Fruit fly (Drosophila melanogaster) whole organism, adult: Measurements from ENCODE around the gene Teh3.

Experiments
- CG11617 ChIP-seq: fragments of 200-800 bp; sonication (Bioruptor generic); optimal IDR thresholded peaks from 2 replicates; lab custom pipeline; 2017; ENCODE audit warnings: mild to moderate bottlenecking, missing biosample characterization, missing genetic modification reagents, missing genetic modification characterization
- CG12768 ChIP-seq: fragments of 200-800 bp; sonication (Bioruptor generic); optimal IDR thresholded peaks from 2 replicates; lab custom pipeline; 2017; ENCODE audit warnings: missing biosample characterization, missing genetic modification characterization, mild to moderate bottlenecking, moderate library complexity, missing genetic modification reagents
- CG14711 ChIP-seq: fragments of 200-800 bp; sonication (Bioruptor generic); optimal IDR thresholded peaks from 2 replicates; lab custom pipeline; 2018; ENCODE audit warnings: missing biosample characterization, mild to moderate bottlenecking, missing genetic modification characterization, moderate library complexity
- CG1620 ChIP-seq: fragments of 200-800 bp; sonication (Bioruptor generic); optimal IDR thresholded peaks from 2 replicates; lab custom pipeline; 2016; ENCODE audit warnings: missing biosample characterization, missing genetic modification characterization
- CG33017 ChIP-seq: fragments of 200-800 bp; sonication (Bioruptor generic); optimal IDR thresholded peaks from 2 replicates; lab custom pipeline; 2018; ENCODE audit warnings: missing biosample characterization, mild to moderate bottlenecking, missing genetic modification characterization, moderate library complexity
- CG5204 ChIP-seq: fragments of 200-800 bp; sonication (Bioruptor generic); optimal IDR thresholded peaks from 2 replicates; lab custom pipeline; 2016; ENCODE audit warnings: missing biosample characterization, missing genetic modification characterization
- CG7045 ChIP-seq: fragments of 200-800 bp; sonication (Bioruptor generic); optimal IDR thresholded peaks from 2 replicates; lab custom pipeline; 2017; ENCODE audit warnings: missing biosample characterization, mild to moderate bottlenecking, missing genetic modification characterization
- CG7101 ChIP-seq: fragments of 200-800 bp; sonication (Bioruptor generic); optimal IDR thresholded peaks from 2 replicates; lab custom pipeline; 2018; ENCODE audit warnings: missing biosample characterization, mild to moderate bottlenecking, missing genetic modification characterization, moderate library complexity
- Clk ChIP-seq: fragments of 200-800 bp; sonication (Bioruptor generic); optimal IDR thresholded peaks from 2 replicates; lab custom pipeline; 2017; ENCODE audit warnings: missing biosample characterization, missing genetic modification characterization
- Crg-1 ChIP-seq: fragments of 200-800 bp; sonication (Bioruptor generic); optimal IDR thresholded peaks from 2 replicates; lab custom pipeline; 2016; ENCODE audit warnings: missing biosample characterization, missing genetic modification characterization
- Hr96 ChIP-seq: fragments of 200-800 bp; sonication (Bioruptor generic); optimal IDR thresholded peaks from 2 replicates; lab custom pipeline; 2016; ENCODE audit warnings: missing biosample characterization, missing genetic modification characterization
- Mnt ChIP-seq: fragments of 200-800 bp; sonication (Bioruptor generic); optimal IDR thresholded peaks from 2 replicates; lab custom pipeline; 2016; ENCODE audit warnings: missing biosample characterization, mild to moderate bottlenecking, missing genetic modification characterization
- bab1 ChIP-seq: fragments of 200-800 bp; sonication (Bioruptor generic); optimal IDR thresholded peaks from 3 replicates; lab custom pipeline; 2019; ENCODE audit warnings: missing biosample characterization, mild to moderate bottlenecking, missing genetic modification characterization, moderate library complexity
- cic ChIP-seq: fragments of 200-800 bp; sonication (Bioruptor generic); optimal IDR thresholded peaks from 2 replicates; lab custom pipeline; 2017; ENCODE audit warnings: missing biosample characterization, mild to moderate bottlenecking, missing genetic modification characterization, moderate library complexity
- cnc ChIP-seq, 2 experiments: fragments of >200 bp; optimal IDR thresholded peaks; 2 replicates each; lab custom pipeline; 2017
- kay ChIP-seq: fragments of 200-800 bp; sonication (Bioruptor generic); peaks from one replicate; lab custom pipeline; 2016; ENCODE audit warnings: missing biosample characterization, missing genetic modification characterization, borderline replicate concordance
- ovo ChIP-seq: fragments of 200-800 bp; sonication (Bioruptor generic); optimal IDR thresholded peaks from 2 replicates; lab custom pipeline; 2016; ENCODE audit warnings: missing biosample characterization, missing genetic modification characterization
- pad ChIP-seq: fragments of 200-800 bp; sonication (Bioruptor generic); optimal IDR thresholded peaks from 3 replicates; lab custom pipeline; 2017; ENCODE audit warnings: missing biosample characterization, missing genetic modification characterization, mild to moderate bottlenecking, moderate library complexity, missing genetic modification reagents
- tj ChIP-seq: fragments of 200-800 bp; sonication (Bioruptor generic); optimal IDR thresholded peaks from 3 replicates; lab custom pipeline; 2017; ENCODE audit warnings: missing biosample characterization, mild to moderate bottlenecking, missing genetic modification characterization, moderate library complexity
- toe ChIP-seq: fragments of 200-800 bp; sonication (Bioruptor generic); optimal IDR thresholded peaks from 2 replicates; lab custom pipeline; 2016; ENCODE audit warnings: missing biosample characterization, missing genetic modification characterization

Gene Teh3

dm6 chr3L:4157852-4158251 is 26.6 kb downstream of the Teh3 start:
- TF ChIP-seq Hr96 (no peak), CG12768 (no peak), CG5204 (GFP tag; lab: Kevin White, UChicago) (no peak), Clk (no peak), cic (GFP tag; lab: Kevin White, UChicago) (no peak)

- TF ChIP-seq CG1620 (GFP tag; lab: Kevin White, UChicago) (no peak), CG5204 (GFP tag; lab: Kevin White, UChicago) (no peak), CG7045 (GFP tag; lab: Kevin White, UChicago) (no peak), ovo (GFP tag; lab: Kevin White, UChicago) (no peak), CG33017 (tag; lab: Kevin White, UChicago) (no peak)
These were observed 36.0 kb downstream of the Teh3 start, which contains the start of gene CG1299 for dm6 chr3L:4148406-4148975. TSS of gene CG1299 (plus strand) at chr3L:4148696.

dm6 chr3L:4145229-4145628 is 39.2 kb downstream of the Teh3 start:
- no peak for TF ChIP-seq Mnt (GFP tag; lab: Kevin White, UChicago)
- TF ChIP-seq Crg-1 (GFP tag; lab: Kevin White, UChicago) = no peak
- TF ChIP-seq cnc (optimal IDR thresholded peaks at IDR 0.05; lab: Kevin White, UChicago) = no peak
- TF ChIP-seq CG7045 (GFP tag; lab: Kevin White, UChicago) = no peak
- TF ChIP-seq CG14711 (tag; lab: Kevin White, UChicago) = no peak
- no peak for TF ChIP-seq Clk
- no peak for TF ChIP-seq tj (GFP tag; lab: Kevin White, UChicago)
- TF ChIP-seq CG12768 = no peak
- no peak for TF ChIP-seq CG7101
- TF ChIP-seq bab1 (GFP tag; lab: Kevin White, UChicago) = no peak
- TF ChIP-seq cic (GFP tag; lab: Kevin White, UChicago) = no peak

- no peak for TF ChIP-seq kay (GFP tag; lab: Kevin White, UChicago)
- TF ChIP-seq CG7101 = no peak
- no peak for TF ChIP-seq CG5204 (GFP tag; lab: Kevin White, UChicago)
- no peak for TF ChIP-seq CG11617 (GFP tag; lab: Kevin White, UChicago)
- no peak for TF ChIP-seq CG12768
- no peak for TF ChIP-seq CG33017 (tag; lab: Kevin White, UChicago)
- no peak for TF ChIP-seq tj (GFP tag; lab: Kevin White, UChicago)
- no peak for TF ChIP-seq pad (GFP tag; lab: Kevin White, UChicago)
- TF ChIP-seq CG7045 (GFP tag; lab: Kevin White, UChicago) = no peak
- no peak for TF ChIP-seq Hr96
- TF ChIP-seq Crg-1 (GFP tag; lab: Kevin White, UChicago) = no peak
- TF ChIP-seq bab1 (GFP tag; lab: Kevin White, UChicago) = no peak
- no peak for TF ChIP-seq ovo (GFP tag; lab: Kevin White, UChicago)
These were observed 42.4 kb downstream of the Teh3 start, which contains the start of gene CG32260 for dm6 chr3L:4142064-4142463. TSS of gene CG32260 (plus strand) at chr3L:4142364.

- TF ChIP-seq CG1620 (GFP tag; lab: Kevin White, UChicago) = no peak
- TF ChIP-seq ovo (GFP tag; lab: Kevin White, UChicago) = no peak
- no peak for TF ChIP-seq pad (GFP tag; lab: Kevin White, UChicago)
- no peak for TF ChIP-seq CG7101
- no peak for TF ChIP-seq CG5204 (GFP tag; lab: Kevin White, UChicago)
- TF ChIP-seq CG7045 (GFP tag; lab: Kevin White, UChicago) = no peak
- no peak for TF ChIP-seq bab1 (GFP tag; lab: Kevin White, UChicago)
- TF ChIP-seq CG12768 = no peak
These were observed 43.3 kb downstream of the Teh3 start, which contains the start of gene Akh for dm6 chr3L:4141167-4141566. TSS of gene Akh (plus strand) at chr3L:4141467.

- TF ChIP-seq CG14711 (tag; lab: Kevin White, UChicago) (peak; percentile 12), kay (GFP tag; lab: Kevin White, UChicago) (no peak), CG7101 (peak; percentile 21), Hr96 (no peak), CG7045 (GFP tag; lab: Kevin White, UChicago) (no peak), CG33017 (tag; lab: Kevin White, UChicago) (peak; percentile 24), Mnt (GFP tag; lab: Kevin White, UChicago) (peak; percentile 36), CG1620 (GFP tag; lab: Kevin White, UChicago) (peak; percentile 54), cnc (optimal IDR thresholded peaks at IDR 0.05; lab: Kevin White, UChicago) (no peak), Clk (no peak), bab1 (GFP tag; lab: Kevin White, UChicago) (peak; percentile 75), cic (GFP tag; lab: Kevin White, UChicago) (no peak), CG11617 (GFP tag; lab: Kevin White, UChicago) (peak; percentile 35), tj (GFP tag; lab: Kevin White, UChicago) (no peak), CG5204 (GFP tag; lab: Kevin White, UChicago) (no peak), ovo (GFP tag; lab: Kevin White, UChicago) (no peak), toe (GFP tag; lab: Kevin White, UChicago) (no peak), CG12768 (no peak), Crg-1 (GFP tag; lab: Kevin White, UChicago) (no peak), pad (GFP tag; lab: Kevin White, UChicago) (no peak)
These were observed 45.5 kb downstream of the Teh3 start, which contains the start of the genes Rop and Ras64B for dm6 chr3L:4138804-4139521. TSS of gene Rop (minus strand) at chr3L:4138996. TSS of gene Ras64B (plus strand) at chr3L:4139076.
